Fruit fly (Drosophila melanogaster) whole organism, embryonic: Measurements from ENCODE around the gene Ifrd1.
A peak's percentile ranks its signal among the peaks of the same experiment; 100 is the strongest.

Experiments
- Adf1 ChIP-seq: fragments of 200-800 bp; sonication (Bioruptor generic); IDR thresholded peaks from 2 replicates; pipeline ENCODE4 v1.3.6; 2022; ENCODE audit warnings: missing biosample characterization, missing genetic modification characterization
- Blimp-1 ChIP-seq: fragments of 200-800 bp; sonication (Bioruptor generic); optimal IDR thresholded peaks from 3 replicates; lab custom pipeline; 2018; ENCODE audit warnings: missing biosample characterization, missing genetic modification characterization, mild to moderate bottlenecking, moderate library complexity, missing genetic modification reagents
- CG1024 ChIP-seq: fragments of 200-800 bp; sonication (Bioruptor generic); IDR thresholded peaks from 2 replicates; pipeline ENCODE4 v1.3.6; 2022; ENCODE audit warnings: missing biosample characterization, missing genetic modification characterization
- CG10274 ChIP-seq: fragments of 200-800 bp; sonication (Bioruptor generic); optimal IDR thresholded peaks from 3 replicates; lab custom pipeline; 2017; ENCODE audit warnings: missing biosample characterization, mild to moderate bottlenecking, missing genetic modification characterization
- CG10366 ChIP-seq: fragments of 200-800 bp; sonication (Bioruptor generic); IDR thresholded peaks from 2 replicates; pipeline ENCODE4 v1.3.6; 2022; ENCODE audit warnings: missing biosample characterization, missing genetic modification characterization
- CG10654 ChIP-seq: fragments of 200-800 bp; sonication (Bioruptor generic); optimal IDR thresholded peaks from 2 replicates; lab custom pipeline; 2016; ENCODE audit warnings: missing biosample characterization, missing genetic modification characterization
- CG11504 ChIP-seq: fragments of 200-800 bp; sonication (Bioruptor generic); optimal IDR thresholded peaks from 3 replicates; lab custom pipeline; 2019; ENCODE audit warnings: missing biosample characterization, mild to moderate bottlenecking, missing genetic modification characterization, moderate library complexity
- CG12391 ChIP-seq: fragments of 200-800 bp; sonication (Bioruptor generic); optimal IDR thresholded peaks from 3 replicates; lab custom pipeline; 2018; ENCODE audit warnings: missing biosample characterization, mild to moderate bottlenecking, missing genetic modification characterization, moderate library complexity
- CG1647 ChIP-seq: fragments of 200-800 bp; sonication (Bioruptor generic); optimal IDR thresholded peaks from 3 replicates; lab custom pipeline; 2016; ENCODE audit warnings: missing biosample characterization, missing genetic modification characterization
- CG17361 ChIP-seq: fragments of 200-800 bp; sonication (Bioruptor generic); IDR thresholded peaks from 3 replicates; pipeline ENCODE4 v1.3.6; 2022; ENCODE audit warnings: missing biosample characterization, missing genetic modification characterization
- CG17829 ChIP-seq: fragments of 200-800 bp; optimal IDR thresholded peaks from 2 replicates; lab custom pipeline; 2019; ENCODE audit warnings: missing biosample characterization, mild to moderate bottlenecking, missing genetic modification characterization, moderate library complexity
- CG2678 ChIP-seq: fragments of 200-800 bp; sonication (Bioruptor generic); optimal IDR thresholded peaks from 3 replicates; lab custom pipeline; 2019; ENCODE audit warnings: missing biosample characterization, mild to moderate bottlenecking, missing genetic modification characterization, moderate library complexity
- CG30431 ChIP-seq: fragments of 200-800 bp; sonication (Bioruptor generic); optimal IDR thresholded peaks from 2 replicates; lab custom pipeline; 2017; ENCODE audit warnings: missing biosample characterization, missing genetic modification characterization
- CG34376 ChIP-seq: fragments of 200-800 bp; sonication (Bioruptor generic); optimal IDR thresholded peaks from 2 replicates; lab custom pipeline; 2018; ENCODE audit warnings: missing biosample characterization, mild to moderate bottlenecking, missing genetic modification characterization
- CG34422 ChIP-seq: fragments of 200-800 bp; sonication (Bioruptor generic); IDR thresholded peaks from 3 replicates; pipeline ENCODE4 v1.3.6; 2022; ENCODE audit warnings: missing biosample characterization, missing genetic modification characterization
- CG4617 ChIP-seq: fragments of 200-800 bp; sonication (Bioruptor generic); optimal IDR thresholded peaks from 3 replicates; lab custom pipeline; 2016; ENCODE audit warnings: missing biosample characterization, missing genetic modification characterization, borderline replicate concordance
- CG4820 ChIP-seq: fragments of 200-800 bp; sonication (Bioruptor generic); optimal IDR thresholded peaks from 3 replicates; lab custom pipeline; 2016; ENCODE audit warnings: missing biosample characterization, missing genetic modification characterization
- CG7271 ChIP-seq: fragments of 200-800 bp; sonication (Bioruptor generic); optimal IDR thresholded peaks from 2 replicates; lab custom pipeline; 2018; ENCODE audit warnings: missing biosample characterization, mild to moderate bottlenecking, missing genetic modification characterization, moderate library complexity
- CG7963 ChIP-seq: fragments of 200-800 bp; sonication (Bioruptor generic); IDR thresholded peaks from 3 replicates; pipeline ENCODE4 v1.3.6; 2022; ENCODE audit warnings: missing biosample characterization, missing genetic modification characterization; ENCODE audit not compliant: partially characterized antibody
- Camta ChIP-seq: fragments of 200-800 bp; sonication (Bioruptor generic); optimal IDR thresholded peaks from 2 replicates; lab custom pipeline; 2016; ENCODE audit warnings: missing biosample characterization, missing genetic modification characterization
- Dll ChIP-seq: fragments of 200-800 bp; sonication (Bioruptor generic); IDR thresholded peaks from 4 replicates; pipeline ENCODE4 v1.3.6; 2022; ENCODE audit warnings: missing biosample characterization, missing genetic modification characterization; ENCODE audit not compliant: partially characterized antibody
- Fer3 ChIP-seq: fragments of 200-800 bp; sonication (Bioruptor generic); optimal IDR thresholded peaks from 2 replicates; lab custom pipeline; 2018; ENCODE audit warnings: missing biosample characterization, mild to moderate bottlenecking, missing genetic modification characterization, moderate library complexity
- Mes4 ChIP-seq: fragments of 200-800 bp; sonication (Bioruptor generic); optimal IDR thresholded peaks from 2 replicates; lab custom pipeline; 2016; ENCODE audit warnings: missing biosample characterization, missing genetic modification characterization
- Ravus ChIP-seq: fragments of 200-800 bp; sonication (Bioruptor generic); IDR thresholded peaks from 2 replicates; pipeline ENCODE4 v1.3.6; 2022; ENCODE audit warnings: missing biosample characterization, missing genetic modification characterization
- Six4 ChIP-seq: fragments of 200-800 bp; sonication (Bioruptor generic); optimal IDR thresholded peaks from 2 replicates; lab custom pipeline; 2016; ENCODE audit warnings: missing biosample characterization, missing genetic modification characterization
- Spps ChIP-seq: fragments of 200-800 bp; sonication (Bioruptor generic); optimal IDR thresholded peaks from 2 replicates; lab custom pipeline; 2018; ENCODE audit warnings: missing biosample characterization, mild to moderate bottlenecking, missing genetic modification characterization
- Tbp ChIP-seq: fragments of >200 bp; optimal IDR thresholded peaks from 2 replicates; lab custom pipeline; 2018; ENCODE audit warnings: missing biosample characterization, missing genetic modification characterization
- Trl ChIP-seq, 3 experiments: fragments of >200 bp in 2 of 3; fragments of 200-800 bp in 1 of 3; sonication (Bioruptor generic) in 1 of 3; optimal IDR thresholded peaks; 2 replicates in 1 of 3; 3 replicates in 2 of 3; lab custom pipeline; 2016 to 2017; ENCODE audit warnings: missing biosample characterization in 1 of 3, missing genetic modification characterization in 1 of 3
- btn ChIP-seq: fragments of 200-800 bp; sonication (Bioruptor generic); optimal IDR thresholded peaks from 2 replicates; lab custom pipeline; 2016; ENCODE audit warnings: missing biosample characterization, missing genetic modification characterization
- cad ChIP-seq: fragments of >200 bp; optimal IDR thresholded peaks from 2 replicates; lab custom pipeline; 2017; ENCODE audit warnings: missing biosample characterization, missing genetic modification characterization
- cato ChIP-seq: fragments of 200-800 bp; sonication (Bioruptor generic); optimal IDR thresholded peaks from 2 replicates; lab custom pipeline; 2016; ENCODE audit warnings: missing biosample characterization, missing genetic modification characterization, borderline replicate concordance
- danr ChIP-seq: fragments of 200-800 bp; sonication (Bioruptor generic); IDR thresholded peaks from 2 replicates; pipeline ENCODE4 v1.3.6; 2022; ENCODE audit warnings: missing biosample characterization, missing genetic modification characterization
- dysf ChIP-seq: fragments of 200-800 bp; sonication (Bioruptor generic); IDR thresholded peaks from 3 replicates; pipeline ENCODE4 v1.3.6; 2022; ENCODE audit warnings: missing biosample characterization, missing genetic modification characterization
- ewg ChIP-seq: fragments of 200-800 bp; sonication (Bioruptor generic); optimal IDR thresholded peaks from 3 replicates; lab custom pipeline; 2017; ENCODE audit warnings: mild to moderate bottlenecking, missing biosample characterization, missing genetic modification reagents, missing genetic modification characterization
- fd3F ChIP-seq: fragments of 200-800 bp; sonication (Bioruptor generic); optimal IDR thresholded peaks from 2 replicates; lab custom pipeline; 2018; ENCODE audit warnings: missing biosample characterization, mild to moderate bottlenecking, missing genetic modification characterization, moderate library complexity
- grau ChIP-seq: fragments of 200-800 bp; optimal IDR thresholded peaks from 3 replicates; lab custom pipeline; 2019; ENCODE audit warnings: missing biosample characterization, mild to moderate bottlenecking, missing genetic modification characterization, moderate library complexity
- grn ChIP-seq: fragments of 200-800 bp; sonication (Bioruptor generic); optimal IDR thresholded peaks from 3 replicates; lab custom pipeline; 2017; ENCODE audit warnings: missing biosample characterization, missing genetic modification characterization
- h ChIP-seq: fragments of >200 bp; optimal IDR thresholded peaks from 2 replicates; lab custom pipeline; 2017
- ken ChIP-seq: fragments of 200-800 bp; sonication (Bioruptor generic); IDR thresholded peaks from 3 replicates; pipeline ENCODE4 v1.3.6; 2022; ENCODE audit warnings: missing biosample characterization, missing genetic modification characterization
- lab ChIP-seq: fragments of 200-800 bp; sonication (Bioruptor generic); optimal IDR thresholded peaks from 3 replicates; lab custom pipeline; 2017; ENCODE audit warnings: missing biosample characterization, missing genetic modification characterization, mild to moderate bottlenecking, moderate library complexity, missing genetic modification reagents
- nerfin-1 ChIP-seq: fragments of 200-800 bp; sonication (Bioruptor generic); optimal IDR thresholded peaks from 3 replicates; lab custom pipeline; 2019; ENCODE audit warnings: missing biosample characterization, mild to moderate bottlenecking, missing genetic modification characterization, moderate library complexity
- nerfin-2 ChIP-seq: fragments of 200-800 bp; sonication (Bioruptor generic); IDR thresholded peaks from 2 replicates; pipeline ENCODE4 v1.3.6; 2022; ENCODE audit warnings: missing biosample characterization, missing genetic modification characterization; ENCODE audit not compliant: partially characterized antibody
- peb ChIP-seq: fragments of 200-800 bp; sonication (Bioruptor generic); IDR thresholded peaks from 2 replicates; pipeline ENCODE4 v1.3.6; 2022; ENCODE audit warnings: missing biosample characterization, missing genetic modification characterization
- prd ChIP-seq, 3 experiments: fragments of >200 bp in 2 of 3; fragments of 200-800 bp in 1 of 3; sonication (Bioruptor generic) in 1 of 3; optimal IDR thresholded peaks in 2 of 3; IDR thresholded peaks in 1 of 3; 2 replicates in 2 of 3; 3 replicates in 1 of 3; pipeline versions ENCODE4 v1.3.6 to Lab custom; 2017 to 2022; ENCODE audit warnings: missing biosample characterization in 1 of 3, missing genetic modification characterization in 1 of 3
- sens ChIP-seq: fragments of 200-800 bp; sonication (Bioruptor generic); peaks from one replicate; lab custom pipeline; 2016; ENCODE audit warnings: missing biosample characterization, missing genetic modification characterization
- unc-4 ChIP-seq: fragments of 200-800 bp; sonication (Bioruptor generic); IDR thresholded peaks from 2 replicates; pipeline ENCODE4 v1.3.6; 2022; ENCODE audit warnings: missing biosample characterization, missing genetic modification characterization; ENCODE audit not compliant: partially characterized antibody
- unpg ChIP-seq: fragments of 200-800 bp; sonication (Bioruptor generic); optimal IDR thresholded peaks from 3 replicates; lab custom pipeline; 2018; ENCODE audit warnings: missing biosample characterization, mild to moderate bottlenecking, missing genetic modification characterization, moderate library complexity
- zf30C ChIP-seq: fragments of 200-800 bp; sonication (Bioruptor generic); optimal IDR thresholded peaks from 3 replicates; lab custom pipeline; 2018; ENCODE audit warnings: missing biosample characterization, mild to moderate bottlenecking, missing genetic modification characterization
- zfh2 ChIP-seq: fragments of 200-800 bp; sonication (Bioruptor generic); optimal IDR thresholded peaks from 2 replicates; lab custom pipeline; 2016; ENCODE audit warnings: missing biosample characterization, missing genetic modification characterization

The Ifrd1 gene

DNA sequence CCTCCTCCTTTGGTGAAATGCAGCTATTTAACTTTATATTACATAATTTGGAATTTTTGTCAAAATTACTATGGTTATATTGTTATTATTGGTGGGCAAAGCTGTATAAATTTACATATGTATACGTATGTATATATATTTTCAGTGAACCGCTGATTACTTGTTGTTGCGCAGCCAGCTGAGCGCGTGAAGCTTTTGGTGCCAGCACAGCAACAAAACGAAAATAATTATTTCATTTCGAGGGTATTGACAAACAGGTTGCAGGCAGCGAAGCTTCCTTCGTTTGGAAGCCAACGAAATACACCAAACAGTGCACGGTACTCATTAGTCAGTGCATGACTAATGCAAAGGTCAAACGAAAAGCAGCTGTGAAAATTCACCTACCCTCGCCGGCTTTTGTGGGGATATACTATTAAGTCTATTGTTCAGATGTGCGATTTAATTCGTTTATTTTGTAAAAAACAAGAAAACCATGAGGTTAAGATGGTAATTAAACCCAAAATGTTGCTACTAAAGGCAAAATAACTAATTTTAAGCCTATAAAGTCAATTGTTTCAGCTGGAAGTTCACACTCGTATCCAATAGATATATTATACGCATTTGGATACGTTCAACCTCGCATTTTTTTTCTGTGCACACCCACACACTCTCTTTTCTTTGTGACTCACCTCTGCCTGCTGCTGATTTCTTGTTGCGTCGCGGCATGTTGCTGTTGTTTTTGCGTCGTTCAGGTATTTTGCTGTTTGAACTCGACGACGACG lies 1.1 kb downstream of the Ifrd1 start (continued):
- no peak for TF ChIP-seq btn (GFP tag; lab: Kevin White, UChicago)
- TF ChIP-seq Six4: peak; percentile 5
- no peak for TF ChIP-seq CG34422 (GFP tag; lab: Robert Waterston, UW)
- TF ChIP-seq ken: no peak
- TF ChIP-seq CG11504 (tag; lab: Kevin White, UChicago): peak; percentile 39
- no peak for TF ChIP-seq nerfin-1
- TF ChIP-seq Ravus (GFP tag; lab: Robert Waterston, UW): no peak
- peak; percentile 12 for TF ChIP-seq grau (tag; lab: Kevin White, UChicago)
- TF ChIP-seq nerfin-2: no peak
- TF ChIP-seq Camta (GFP tag; lab: Kevin White, UChicago): no peak
- TF ChIP-seq CG4820 (GFP tag; lab: Kevin White, UChicago): peak; percentile 2
- no peak for TF ChIP-seq fd3F (GFP tag; lab: Kevin White, UChicago)
- TF ChIP-seq CG17361 (GFP tag; lab: Robert Waterston, UW): no peak
- no peak for TF ChIP-seq prd (optimal IDR thresholded peaks at IDR 0.05; lab: Kevin White, UChicago)
- peak; percentile 63 for TF ChIP-seq prd (GFP tag; IDR thresholded peaks at IDR 0.05; lab: Robert Waterston, UW)
- TF ChIP-seq Trl (optimal IDR thresholded peaks at IDR 0.05; lab: Kevin White, UChicago): no peak
- no peak for TF ChIP-seq Trl (GFP tag; optimal IDR thresholded peaks at IDR 0.05; lab: Kevin White, UChicago)
- no peak for TF ChIP-seq cato (GFP tag; lab: Kevin White, UChicago)
- TF ChIP-seq h (lab: Kevin White, UChicago): no peak
- TF ChIP-seq unpg (GFP tag; lab: Kevin White, UChicago): no peak
- no peak for TF ChIP-seq CG10654
- TF ChIP-seq sens (GFP tag; lab: Kevin White, UChicago): peak; percentile 85
- TF ChIP-seq CG1024 (GFP tag; lab: Robert Waterston, UW): 0 out of 2 replicates have a peak, but pooled peaks have one; percentile 23
- peak; percentile 33 for TF ChIP-seq CG10366 (GFP tag; lab: Robert Waterston, UW)
- no peak for TF ChIP-seq Fer3 (tag; lab: Kevin White, UChicago)
- TF ChIP-seq CG12391 (tag; lab: Kevin White, UChicago): no peak
- no peak for TF ChIP-seq CG7271
- no peak for TF ChIP-seq CG4617 (GFP tag; lab: Kevin White, UChicago)
- TF ChIP-seq CG30431 (GFP tag; lab: Kevin White, UChicago): no peak
- no peak for TF ChIP-seq CG1647 (GFP tag; lab: Kevin White, UChicago)
- no peak for TF ChIP-seq Spps
- TF ChIP-seq cad: no peak
- TF ChIP-seq zf30C (GFP tag; lab: Kevin White, UChicago): peak; percentile 79
- TF ChIP-seq lab (GFP tag; lab: Kevin White, UChicago): peak; percentile 46
- 0 out of 3 replicates have a peak, but pooled peaks have one; percentile 40 for TF ChIP-seq dysf (GFP tag; lab: Robert Waterston, UW)
- TF ChIP-seq CG7963 (GFP tag; lab: Robert Waterston, UW): no peak
- peak; percentile 37 for TF ChIP-seq CG2678
- TF ChIP-seq peb (GFP tag; lab: Robert Waterston, UW): no peak
- no peak for TF ChIP-seq ewg

DNA sequence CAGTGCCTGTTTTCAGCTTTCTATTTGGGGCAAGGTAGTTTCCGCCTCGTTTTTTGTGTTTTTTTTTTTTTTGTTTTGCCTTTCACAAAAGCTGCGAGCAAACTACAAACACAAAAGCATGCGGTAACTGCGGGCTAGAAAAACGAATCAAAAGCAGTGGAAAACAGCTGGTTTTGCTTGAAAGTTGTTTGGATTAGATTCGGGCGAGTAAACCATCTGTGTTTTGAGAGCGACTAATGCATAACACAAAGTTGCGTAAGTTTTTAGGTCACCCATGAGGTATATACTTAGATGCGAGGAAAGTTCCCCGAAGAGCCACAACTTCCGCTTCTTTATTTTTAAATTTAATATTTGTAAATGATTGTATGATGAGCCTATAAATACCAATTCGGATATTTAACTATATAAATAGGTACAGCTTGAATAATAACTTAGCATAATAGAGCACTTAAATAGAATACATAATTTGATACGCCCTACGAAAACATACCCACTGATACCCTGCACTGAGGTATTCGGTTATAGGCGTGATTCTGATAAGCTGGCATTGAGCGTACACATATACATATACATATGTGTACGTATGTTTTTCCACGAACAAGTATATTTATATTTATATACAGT lies 1.9 kb downstream of the Ifrd1 start:
- TF ChIP-seq danr (GFP tag; lab: Robert Waterston, UW): peak; percentile 13; the same call in 1 of the 2 replicates
- no peak for TF ChIP-seq zfh2 (GFP tag; lab: Kevin White, UChicago)
- TF ChIP-seq CG17829 (tag; lab: Kevin White, UChicago): peak; percentile 38
- peak; percentile 61 for TF ChIP-seq CG10274
- TF ChIP-seq CG34376 (GFP tag; lab: Kevin White, UChicago): peak; percentile 74
- TF ChIP-seq Tbp (GFP tag; lab: Kevin White, UChicago): no peak
- no peak for TF ChIP-seq grn (GFP tag; lab: Kevin White, UChicago)
- TF ChIP-seq unc-4 (GFP tag; lab: Robert Waterston, UW): no peak
- TF ChIP-seq Blimp-1 (GFP tag; lab: Kevin White, UChicago): peak; percentile 56
- no peak for TF ChIP-seq prd (optimal IDR thresholded peaks at IDR 0.05; lab: Kevin White, UChicago)
- peak; percentile 31; the same call in 1 of the 3 replicates for TF ChIP-seq prd (GFP tag; IDR thresholded peaks at IDR 0.05; lab: Robert Waterston, UW)
- TF ChIP-seq Adf1 (GFP tag; lab: Robert Waterston, UW): no peak
- TF ChIP-seq Dll (GFP tag; lab: Robert Waterston, UW): no peak
- TF ChIP-seq Mes4 (GFP tag; lab: Kevin White, UChicago): no peak
